Worm (Caenorhabditis elegans) whole organism, late embryonic: Measurements from ENCODE around the gene T16A1.2.

Experiments used
- ceh-34 ChIP-seq: sonication (generic microtip); optimal IDR thresholded peaks from 2 replicates; lab custom pipeline; 2016; ENCODE audit warnings: mild to moderate bottlenecking, missing genetic modification characterization, missing compliant biosample characterization
- che-1 ChIP-seq: sonication (generic microtip); optimal IDR thresholded peaks from 2 replicates; lab custom pipeline; 2016; ENCODE audit warnings: mild to moderate bottlenecking, missing genetic modification characterization, missing compliant biosample characterization
- elt-2 ChIP-seq: sonication (generic microtip); optimal IDR thresholded peaks from 2 replicates; lab custom pipeline; 2016; ENCODE audit warnings: missing genetic modification reagents, missing genetic modification characterization, missing compliant biosample characterization
- fkh-6 ChIP-seq: sonication (generic microtip); optimal IDR thresholded peaks from 2 replicates; lab custom pipeline; 2016; ENCODE audit warnings: missing genetic modification characterization, missing compliant biosample characterization
- gmeb-2 ChIP-seq: sonication (generic microtip); optimal IDR thresholded peaks from 2 replicates; lab custom pipeline; 2016; ENCODE audit warnings: missing genetic modification characterization, inconsistent platforms, missing compliant biosample characterization
- hlh-13 ChIP-seq: fragments of 200-800 bp; sonication (Bioruptor generic); optimal IDR thresholded peaks from 2 replicates; lab custom pipeline; 2018; ENCODE audit warnings: mild to moderate bottlenecking, missing genetic modification characterization, missing compliant biosample characterization
- nfya-1 ChIP-seq: sonication (generic microtip); optimal IDR thresholded peaks from 2 replicates; lab custom pipeline; 2017; ENCODE audit warnings: missing genetic modification characterization, mild to moderate bottlenecking, missing compliant biosample characterization, antibody characterized with exemption, moderate library complexity
- pax-1 ChIP-seq: fragments of 150-350 bp; optimal IDR thresholded peaks from 2 replicates; lab custom pipeline; 2014; ENCODE audit warnings: missing biosample characterization, missing genetic modification characterization
- pha-4 ChIP-seq: fragments of 150-350 bp; optimal IDR thresholded peaks from 2 replicates; lab custom pipeline; 2018; ENCODE audit warnings: missing biosample characterization, missing genetic modification reagents, missing genetic modification characterization
- rnt-1 ChIP-seq: sonication (generic microtip); optimal IDR thresholded peaks from 2 replicates; lab custom pipeline; 2016; ENCODE audit warnings: missing genetic modification characterization, missing compliant biosample characterization
- tbx-2 ChIP-seq: sonication (generic microtip); optimal IDR thresholded peaks from 2 replicates; lab custom pipeline; 2016; ENCODE audit warnings: missing genetic modification characterization, missing compliant biosample characterization
- unc-3 ChIP-seq, 2 experiments: fragments of 200-800 bp in 1 of 2; sonication (Bioruptor generic) in 1 of 2; sonication (generic microtip) in 1 of 2; conservative IDR thresholded peaks in 1 of 2; optimal IDR thresholded peaks in 1 of 2; 2 replicates each; pipeline versions ENCODE4 v1.3.6 to Lab custom; 2016 to 2022; ENCODE audit warnings: missing compliant biosample characterization in 2 of 2, missing genetic modification characterization in 2 of 2, missing genetic modification reagents in 1 of 2
- unc-42 ChIP-seq: sonication (generic microtip); optimal IDR thresholded peaks from 2 replicates; lab custom pipeline; 2016; ENCODE audit warnings: missing genotype, missing genetic modification characterization, missing compliant biosample characterization
- unc-55 ChIP-seq: sonication (generic microtip); optimal IDR thresholded peaks from 2 replicates; lab custom pipeline; 2017; ENCODE audit warnings: missing biosample characterization, missing genetic modification reagents, missing genetic modification characterization

DNA sequence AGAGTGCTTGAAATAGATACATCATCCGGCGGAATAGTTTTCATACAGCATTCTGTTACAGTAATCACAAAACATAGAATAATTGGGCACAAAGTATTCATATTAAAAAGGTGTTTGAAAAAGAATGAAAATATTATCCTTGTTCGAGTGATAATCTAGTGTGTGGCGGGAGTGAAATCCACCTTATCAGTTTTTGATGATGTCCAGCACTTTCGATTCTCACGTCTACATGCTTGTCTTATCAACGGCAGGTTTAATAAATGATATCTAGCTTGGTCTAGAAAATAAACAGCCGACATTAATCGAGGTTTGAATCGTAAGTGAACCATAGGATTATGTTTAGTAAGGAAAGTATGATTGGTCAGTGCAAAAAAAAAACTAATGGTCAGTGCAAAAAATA is 14.5 kb downstream of the T16A1.2 start, which contains the start of gene R52.5:
- TF ChIP-seq che-1 (no peak), unc-55 (GFP tag; lab: Kevin White, UChicago) (no peak), unc-3 (GFP tag; conservative IDR thresholded peaks at IDR 0.05; lab: Robert Waterston, UW) (no peak), unc-3 (tag; optimal IDR thresholded peaks at IDR 0.05; lab: Kevin White, UChicago) (no peak), ceh-34 (tag; lab: Kevin White, UChicago) (no peak), pha-4 (tag; lab: Kevin White, UChicago) (no peak), rnt-1 (no peak), tbx-2 (no peak), elt-2 (tag; lab: Kevin White, UChicago) (no peak), unc-42 (tag; lab: Kevin White, UChicago) (no peak), hlh-13 (GFP tag; lab: Kevin White, UChicago) (no peak), fkh-6 (tag; lab: Kevin White, UChicago) (no peak), pax-1 (tag; lab: Kevin White, UChicago) (no peak), gmeb-2 (tag; lab: Kevin White, UChicago) (no peak), nfya-1 (no peak)
